Fruit fly (Drosophila melanogaster): ENCODE results near the gene GMF.
A peak's percentile ranks its signal among the peaks of the same experiment; 100 is the strongest.

The GMF gene

DNA sequence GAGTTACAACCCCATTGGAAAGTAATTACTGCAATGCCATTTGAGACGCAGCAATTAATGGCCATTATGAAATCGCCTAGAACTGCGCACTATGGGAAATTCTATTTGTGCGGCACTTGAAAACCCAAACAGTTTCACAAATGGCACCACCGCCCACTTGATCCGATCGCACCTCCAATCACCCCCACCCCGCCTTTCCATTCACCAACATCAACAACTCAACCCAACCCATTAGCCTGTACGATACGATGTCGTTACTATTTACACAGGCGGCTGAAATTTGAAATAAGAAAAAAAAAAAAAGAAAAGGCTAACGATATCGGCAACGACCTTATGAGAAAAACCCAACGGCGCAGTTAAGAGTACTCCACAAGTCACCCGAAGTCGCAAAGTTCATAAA is 14.4 kb upstream of the GMF start (continued):
- TF ChIP-seq unpg (GFP tag; optimal IDR thresholded peaks at IDR 0.05) (no peak), HLH3B (GFP tag; IDR thresholded peaks at IDR 0.05) (0 out of 2 replicates have a peak, but pooled peaks have one; percentile 16), CG2129 (GFP tag; IDR thresholded peaks at IDR 0.05; ENCODE audit: partially characterized antibody) (no peak), Poxn (GFP tag; IDR thresholded peaks at IDR 0.05) (no peak), ci (GFP tag; IDR thresholded peaks at IDR 0.05) (0 out of 3 replicates have a peak, but pooled peaks have one; percentile 23), lab (GFP tag; optimal IDR thresholded peaks at IDR 0.05) (peak; percentile 1), CoRest (tag; optimal IDR thresholded peaks at IDR 0.05) (no peak), Eip74EF (GFP tag; optimal IDR thresholded peaks at IDR 0.05) (no peak), D (optimal IDR thresholded peaks at IDR 0.05) (no peak), D (GFP tag; optimal IDR thresholded peaks at IDR 0.05) (no peak)

- TF ChIP-seq CG30020 (tag; optimal IDR thresholded peaks at IDR 0.05) (no peak), Med (GFP tag) (peak; percentile 64), chinmo (GFP tag; IDR thresholded peaks at IDR 0.05; ENCODE audit: partially characterized antibody) (0 out of 4 replicates have a peak, but pooled peaks have one; percentile 17), CG43689 (GFP tag; IDR thresholded peaks at IDR 0.05) (no peak), CG2199 (GFP tag; IDR thresholded peaks at IDR 0.05) (0 out of 3 replicates have a peak, but pooled peaks have one; percentile 50), Ets65A (GFP tag) (no peak)
Measured at dm6 chr2L:16316410-16316809, 13.7 kb upstream of the GMF start.

DNA sequence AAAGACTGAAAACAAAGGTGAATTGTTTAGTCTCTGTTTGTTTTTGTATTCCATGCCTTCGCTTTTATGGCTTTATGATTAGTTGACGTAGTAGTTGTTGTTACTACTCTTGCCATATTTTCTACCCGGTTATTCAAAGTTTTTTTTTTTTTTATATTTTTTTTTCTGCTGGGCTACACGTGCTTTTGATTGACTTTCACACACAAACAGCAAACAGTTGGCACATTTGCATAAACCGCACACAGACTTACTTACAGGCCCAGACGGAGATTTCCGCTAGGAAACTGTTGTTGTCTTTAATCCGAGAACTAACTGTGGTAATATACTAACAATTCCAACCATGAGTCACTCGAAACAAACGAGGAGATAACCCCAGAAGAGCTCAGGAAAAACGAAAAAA is 13.1 kb upstream of the GMF start:
- TF ChIP-seq Side (GFP tag; optimal IDR thresholded peaks at IDR 0.05): no peak
- no peak for TF ChIP-seq Asciz (GFP tag; optimal IDR thresholded peaks at IDR 0.05)
- TF ChIP-seq CG11456 (GFP tag; IDR thresholded peaks at IDR 0.05): no peak
- TF ChIP-seq Med (GFP tag): peak; percentile 50
- no peak for TF ChIP-seq fd64A (GFP tag; optimal IDR thresholded peaks at IDR 0.05)
- peak; percentile 77 for TF ChIP-seq cwo (GFP tag; optimal IDR thresholded peaks at IDR 0.05)
- no peak for TF ChIP-seq Dip2 (GFP tag; IDR thresholded peaks at IDR 0.05)
- peak; percentile 12 for TF ChIP-seq BtbVII (GFP tag; optimal IDR thresholded peaks at IDR 0.05)
- no peak for TF ChIP-seq CG9797 (GFP tag; optimal IDR thresholded peaks at IDR 0.05)

- TF ChIP-seq h (optimal IDR thresholded peaks at IDR 0.05) (no peak), chn (GFP tag; optimal IDR thresholded peaks at IDR 0.05) (no peak), al (GFP tag; IDR thresholded peaks at IDR 0.05) (no peak), maf-S (GFP tag; optimal IDR thresholded peaks at IDR 0.05) (no peak), sens (GFP tag) (peak; percentile 49), YL-1 (GFP tag; optimal IDR thresholded peaks at IDR 0.05) (no peak), CG1529 (GFP tag; optimal IDR thresholded peaks at IDR 0.05) (no peak), Nf-YA (GFP tag; IDR thresholded peaks at IDR 0.05) (no peak), CG8944 (GFP tag; optimal IDR thresholded peaks at IDR 0.05) (no peak), row (GFP tag; IDR thresholded peaks at IDR 0.05) (no peak), CG14710 (tag; optimal IDR thresholded peaks at IDR 0.05) (no peak), CoRest (tag; optimal IDR thresholded peaks at IDR 0.05) (no peak), Myb (GFP tag; optimal IDR thresholded peaks at IDR 0.05) (no peak), Rx (GFP tag; IDR thresholded peaks at IDR 0.05) (no peak), CG3163 (GFP tag; optimal IDR thresholded peaks at IDR 0.05) (no peak), trem (tag; optimal IDR thresholded peaks at IDR 0.05) (no peak), Lhr (GFP tag; optimal IDR thresholded peaks at IDR 0.05) (no peak), CG14965 (GFP tag; optimal IDR thresholded peaks at IDR 0.05; ENCODE audit: borderline replicate concordance) (no peak), unc-4 (GFP tag; IDR thresholded peaks at IDR 0.05; ENCODE audit: partially characterized antibody) (no peak; the same call in 1 of the 2 replicates), CG10462 (GFP tag; optimal IDR thresholded peaks at IDR 0.05) (no peak), CHES-1-like (GFP tag; optimal IDR thresholded peaks at IDR 0.05) (no peak), amos (GFP tag; IDR thresholded peaks at IDR 0.05; ENCODE audit: partially characterized antibody) (no peak; the same call in 1 of the 2 replicates), CG17385 (GFP tag; optimal IDR thresholded peaks at IDR 0.05) (peak; percentile 17), CG8359 (GFP tag; optimal IDR thresholded peaks at IDR 0.05; ENCODE audit: borderline replicate concordance) (no peak), wdn (GFP tag; IDR thresholded peaks at IDR 0.05) (no peak)
Measured at dm6 chr2L:16315027-16315426, 12.3 kb upstream of the GMF start.

All from whole organism, embryonic.